Comparison of ENCODE assay signal across 3 worm cellular contexts in genomic region chrIV:3859552-3859951, ce11.
A peak's percentile ranks its signal among the peaks of the same experiment; 100 is the strongest.
TF ChIP-seq lines count a peak whose summit lies in the region.

No protein-coding gene starts in this region.

TF ChIP-seq in whole organism, L4 larva, 104 proteins besides CTCF, POLR2A, EP300 and RAD21:
- TF ChIP-seq set-16 (GFP tag; IDR thresholded peaks at IDR 0.05; lab: Robert Waterston, UW) (peak; percentile 70; the same call in 1 of the 2 replicates), lin-13 (GFP tag; optimal IDR thresholded peaks at IDR 0.05; lab: Kevin White, UChicago) (no peak)
TF ChIP-seq in whole organism, L4 larva: peak in this region for 1.

TF ChIP-seq in whole organism, late embryonic, 69 proteins besides CTCF, POLR2A, EP300 and RAD21:
- TF ChIP-seq fkh-10 (GFP tag; optimal IDR thresholded peaks at IDR 0.05; lab: Kevin White, UChicago) (peak; percentile 43), ceh-18 (tag; optimal IDR thresholded peaks at IDR 0.05; lab: Kevin White, UChicago) (no peak)

TF ChIP-seq in whole organism, young adult, 124 proteins besides CTCF, POLR2A, EP300 and RAD21:
- TF ChIP-seq mel-28 (tag; optimal IDR thresholded peaks at IDR 0.05; lab: Kevin White, UChicago; ENCODE audit: borderline replicate concordance): no peak
- no peak for TF ChIP-seq ztf-22 (GFP tag; optimal IDR thresholded peaks at IDR 0.05; lab: Kevin White, UChicago)
- no peak for TF ChIP-seq nfyb-1 (GFP tag; IDR thresholded peaks at IDR 0.05; lab: Robert Waterston, UW)
- TF ChIP-seq F23B12.7 (tag; optimal IDR thresholded peaks at IDR 0.05; lab: Kevin White, UChicago; ENCODE audit: insufficient read depth): no peak
- TF ChIP-seq zfh-2 (GFP tag; conservative IDR thresholded peaks at IDR 0.05; lab: Robert Waterston, UW): peak; percentile 61
- TF ChIP-seq F10E7.11 (tag; optimal IDR thresholded peaks at IDR 0.05; lab: Kevin White, UChicago): no peak
- TF ChIP-seq C17E4.6 (GFP tag; IDR thresholded peaks at IDR 0.05; lab: Robert Waterston, UW): no peak
- TF ChIP-seq mcd-1 (GFP tag; IDR thresholded peaks at IDR 0.05; lab: Robert Waterston, UW): 0 out of 2 replicates have a peak, but pooled peaks have one; percentile 5
